Worm (Caenorhabditis elegans) whole organism, early embryonic: Measurements from ENCODE around the gene gck-2.

ENCODE experiments used
- B0310.2 ChIP-seq: sonication (generic microtip); optimal IDR thresholded peaks from 2 replicates; lab custom pipeline; 2016; ENCODE audit warnings: mild to moderate bottlenecking, missing genetic modification characterization, missing compliant biosample characterization
- F13C5.2 ChIP-seq: sonication (generic microtip); optimal IDR thresholded peaks from 2 replicates; lab custom pipeline; 2017; ENCODE audit warnings: mild to moderate bottlenecking, missing genetic modification characterization, inconsistent platforms, missing compliant biosample characterization
- aly-1 ChIP-seq: sonication (generic microtip); optimal IDR thresholded peaks from 2 replicates; lab custom pipeline; 2016; ENCODE audit warnings: missing genetic modification characterization, missing compliant biosample characterization
- ama-1 ChIP-seq: fragments of 150-350 bp; optimal IDR thresholded peaks from 2 replicates; lab custom pipeline; 2014
- ceh-13 ChIP-seq: fragments of 200-800 bp; sonication (Bioruptor generic); optimal IDR thresholded peaks from 2 replicates; lab custom pipeline; 2018; ENCODE audit warnings: mild to moderate bottlenecking, missing genetic modification characterization, missing compliant biosample characterization
- ceh-36 ChIP-seq: sonication (generic microtip); optimal IDR thresholded peaks from 2 replicates; lab custom pipeline; 2016; ENCODE audit warnings: missing genetic modification characterization, inconsistent platforms, missing compliant biosample characterization
- ets-7 ChIP-seq: sonication (generic microtip); optimal IDR thresholded peaks from 2 replicates; lab custom pipeline; 2016; ENCODE audit warnings: missing genotype, missing genetic modification characterization, missing compliant biosample characterization
- flt-1 ChIP-seq: fragments of 200-800 bp; sonication (Bioruptor generic); IDR thresholded peaks from 2 replicates; pipeline ENCODE4 v1.3.6; 2022; ENCODE audit warnings: missing genetic modification characterization, missing compliant biosample characterization
- hmbx-1 ChIP-seq: sonication (generic microtip); optimal IDR thresholded peaks from 2 replicates; lab custom pipeline; 2016; ENCODE audit warnings: mild to moderate bottlenecking, missing genetic modification characterization, missing compliant biosample characterization
- hmg-4 ChIP-seq: fragments of 200-800 bp; sonication (Bioruptor generic); optimal IDR thresholded peaks from 2 replicates; lab custom pipeline; 2018; ENCODE audit warnings: mild to moderate bottlenecking, missing genetic modification characterization, missing compliant biosample characterization
- hnd-1 ChIP-seq: sonication (generic microtip); optimal IDR thresholded peaks from 2 replicates; lab custom pipeline; 2016; ENCODE audit warnings: missing genetic modification characterization, missing compliant biosample characterization
- pes-1 ChIP-seq: fragments of 200-800 bp; sonication (Bioruptor generic); IDR thresholded peaks from 2 replicates; pipeline ENCODE4 v1.3.6; 2022; ENCODE audit warnings: missing genetic modification reagents, missing genetic modification characterization, missing compliant biosample characterization
- scrt-1 ChIP-seq: fragments of 200-800 bp; sonication (Bioruptor generic); IDR thresholded peaks from 2 replicates; pipeline ENCODE4 v1.3.6; 2022; ENCODE audit warnings: missing genetic modification characterization, missing compliant biosample characterization
- sea-1 ChIP-seq: fragments of 200-800 bp; sonication (Bioruptor generic); conservative IDR thresholded peaks from 2 replicates; pipeline ENCODE4 v1.3.6; 2022; ENCODE audit warnings: missing genetic modification characterization, missing compliant biosample characterization
- tbx-11 ChIP-seq: fragments of 200-800 bp; sonication (Bioruptor generic); IDR thresholded peaks from 2 replicates; pipeline ENCODE4 v1.3.6; 2022; ENCODE audit warnings: missing genetic modification characterization, missing compliant biosample characterization
- tbx-37 ChIP-seq: fragments of 200-800 bp; sonication (Bioruptor generic); conservative IDR thresholded peaks from 2 replicates; pipeline ENCODE4 v1.3.6; 2022; ENCODE audit warnings: missing genetic modification reagents, missing genetic modification characterization, missing compliant biosample characterization
- tra-4 ChIP-seq: sonication (generic microtip); optimal IDR thresholded peaks from 2 replicates; lab custom pipeline; 2017; ENCODE audit warnings: missing genetic modification characterization, missing compliant biosample characterization

The gck-2 gene

ce11 chrV:6783044-6783625, 9.3 kb downstream of the gck-2 start:
- TF ChIP-seq B0310.2 (tag; lab: Kevin White, UChicago) (no peak), aly-1 (tag; lab: Kevin White, UChicago) (no peak), tra-4 (tag; lab: Kevin White, UChicago) (no peak), tbx-11 (no peak), hmbx-1 (no peak), F13C5.2 (tag; lab: Kevin White, UChicago) (no peak), tbx-37 (GFP tag; lab: Robert Waterston, UW) (no peak), ceh-13 (no peak), ceh-36 (no peak), flt-1 (GFP tag; lab: Robert Waterston, UW) (no peak), pes-1 (GFP tag; lab: Robert Waterston, UW) (no peak), ets-7 (tag; lab: Kevin White, UChicago) (no peak), hnd-1 (tag; lab: Kevin White, UChicago) (no peak)

ce11 chrV:6782260-6782659, 10.2 kb downstream of the gck-2 start:
- TF ChIP-seq flt-1 (GFP tag; lab: Robert Waterston, UW) (no peak), sea-1 (GFP tag; lab: Robert Waterston, UW) (no peak), ceh-13 (no peak), pes-1 (GFP tag; lab: Robert Waterston, UW) (no peak), ama-1 (lab: Kevin White, UChicago) (no peak), hmbx-1 (no peak), tra-4 (tag; lab: Kevin White, UChicago) (no peak), B0310.2 (tag; lab: Kevin White, UChicago) (no peak), hnd-1 (tag; lab: Kevin White, UChicago) (no peak), tbx-11 (no peak), F13C5.2 (tag; lab: Kevin White, UChicago) (no peak), ets-7 (tag; lab: Kevin White, UChicago) (no peak), tbx-37 (GFP tag; lab: Robert Waterston, UW) (no peak), aly-1 (tag; lab: Kevin White, UChicago) (no peak)

- TF ChIP-seq hnd-1 (tag; lab: Kevin White, UChicago) (no peak), tbx-11 (no peak), tra-4 (tag; lab: Kevin White, UChicago) (no peak), sea-1 (GFP tag; lab: Robert Waterston, UW) (no peak), scrt-1 (GFP tag; lab: Robert Waterston, UW) (no peak), tbx-37 (GFP tag; lab: Robert Waterston, UW) (no peak), aly-1 (tag; lab: Kevin White, UChicago) (no peak), pes-1 (GFP tag; lab: Robert Waterston, UW) (no peak), hmbx-1 (no peak), flt-1 (GFP tag; lab: Robert Waterston, UW) (no peak)
Observed at ce11 chrV:6780676-6781075, 11.8 kb downstream of the gck-2 start.

ce11 chrV:6780166-6780565, 12.3 kb downstream of the gck-2 start, which contains the start of gene ZC404.15:
Gene ZC404.15, plus strand, starts transcription at chrV:6780466.
- TF ChIP-seq scrt-1 (GFP tag; lab: Robert Waterston, UW) (no peak), B0310.2 (tag; lab: Kevin White, UChicago) (no peak), sea-1 (GFP tag; lab: Robert Waterston, UW) (no peak), pes-1 (GFP tag; lab: Robert Waterston, UW) (no peak), ceh-13 (no peak), ama-1 (lab: Kevin White, UChicago) (no peak), hmg-4 (no peak), ceh-36 (no peak), ets-7 (tag; lab: Kevin White, UChicago) (no peak), F13C5.2 (tag; lab: Kevin White, UChicago) (no peak), hmbx-1 (no peak), flt-1 (GFP tag; lab: Robert Waterston, UW) (no peak), aly-1 (tag; lab: Kevin White, UChicago) (no peak), hnd-1 (tag; lab: Kevin White, UChicago) (no peak), tbx-37 (GFP tag; lab: Robert Waterston, UW) (no peak)

ce11 chrV:6778457-6778856, 14.0 kb downstream of the gck-2 start:
- TF ChIP-seq flt-1 (GFP tag; lab: Robert Waterston, UW) (no peak), ceh-36 (no peak), scrt-1 (GFP tag; lab: Robert Waterston, UW) (no peak), tbx-11 (no peak), hmg-4 (no peak), sea-1 (GFP tag; lab: Robert Waterston, UW) (no peak), tra-4 (tag; lab: Kevin White, UChicago) (no peak), aly-1 (tag; lab: Kevin White, UChicago) (no peak), F13C5.2 (tag; lab: Kevin White, UChicago) (no peak), hmbx-1 (no peak), tbx-37 (GFP tag; lab: Robert Waterston, UW) (no peak), ets-7 (tag; lab: Kevin White, UChicago) (no peak), hnd-1 (tag; lab: Kevin White, UChicago) (no peak), B0310.2 (tag; lab: Kevin White, UChicago) (no peak), ama-1 (lab: Kevin White, UChicago) (no peak), pes-1 (GFP tag; lab: Robert Waterston, UW) (no peak), ceh-13 (no peak)

- no peak for TF ChIP-seq tbx-11
- TF ChIP-seq F13C5.2 (tag; lab: Kevin White, UChicago): no peak
- no peak for TF ChIP-seq hmbx-1
- TF ChIP-seq ama-1 (lab: Kevin White, UChicago): no peak
- no peak for TF ChIP-seq aly-1 (tag; lab: Kevin White, UChicago)
- no peak for TF ChIP-seq hmg-4
- no peak for TF ChIP-seq tbx-37 (GFP tag; lab: Robert Waterston, UW)
- no peak for TF ChIP-seq flt-1 (GFP tag; lab: Robert Waterston, UW)
- no peak for TF ChIP-seq ets-7 (tag; lab: Kevin White, UChicago)
Observed at ce11 chrV:6775708-6776107, 16.8 kb downstream of the gck-2 start, which contains the start of gene srh-28. Gene srh-28, minus strand, starts transcription at chrV:6775808.

- TF ChIP-seq ceh-36: no peak
Observed at ce11 chrV:6773735-6774134, 18.7 kb downstream of the gck-2 start, which contains the start of gene ZC404.16. Gene ZC404.16, minus strand, starts transcription at chrV:6773835.
